1 worm cellular context compared by ENCODE assay signal in the genomic region with DNA sequence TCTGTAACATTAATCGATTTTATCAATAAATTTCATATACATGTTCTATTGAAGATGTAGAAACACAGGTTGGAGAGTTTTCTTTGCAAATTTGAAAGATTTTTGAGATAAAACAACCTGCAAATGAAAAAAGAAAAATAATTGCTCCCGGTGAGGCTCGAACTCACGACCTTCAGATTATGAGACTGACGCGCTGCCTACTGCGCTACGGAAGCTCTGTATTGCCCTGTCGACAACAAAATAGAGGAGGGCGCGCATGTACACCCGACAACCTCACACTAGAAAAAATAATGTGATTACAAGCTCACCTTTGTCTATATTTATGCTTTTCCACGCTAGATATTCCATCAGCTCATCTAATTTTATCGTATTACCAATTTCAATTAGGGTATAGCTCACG.
TF ChIP-seq lines count a peak whose summit lies in the region.

No protein-coding gene starts in this region.

TF ChIP-seq in whole organism, L4 larva, 104 proteins besides CTCF, POLR2A, EP300 and RAD21 (continued from another document):
- TF ChIP-seq F10B5.3 (tag; optimal IDR thresholded peaks at IDR 0.05; lab: Kevin White, UChicago), result peak; percentile 11
- no peak for TF ChIP-seq nhr-6 (tag; optimal IDR thresholded peaks at IDR 0.05; lab: Kevin White, UChicago)
- TF ChIP-seq nhr-111 (GFP tag; optimal IDR thresholded peaks at IDR 0.05; lab: Kevin White, UChicago), result peak; percentile 61
- TF ChIP-seq lim-7 (GFP tag; IDR thresholded peaks at IDR 0.05; lab: Robert Waterston, UW), result peak; percentile 82
- peak; percentile 52 for TF ChIP-seq spr-3 (GFP tag; optimal IDR thresholded peaks at IDR 0.05; lab: Kevin White, UChicago)
- TF ChIP-seq rbr-2 (tag; optimal IDR thresholded peaks at IDR 0.05; lab: Kevin White, UChicago), result peak; percentile 48
- no peak for TF ChIP-seq F37D6.2 (tag; optimal IDR thresholded peaks at IDR 0.05; lab: Kevin White, UChicago)
- TF ChIP-seq ceh-32 (tag; optimal IDR thresholded peaks at IDR 0.05; lab: Kevin White, UChicago; ENCODE audit: poor library complexity), result no peak
- TF ChIP-seq hlh-30 (tag; optimal IDR thresholded peaks at IDR 0.05; lab: Kevin White, UChicago; ENCODE audit: insufficient read depth), result no peak
- 0 out of 2 replicates have a peak, but pooled peaks have one; percentile 27 for TF ChIP-seq nhr-42 (GFP tag; IDR thresholded peaks at IDR 0.05; lab: Robert Waterston, UW)
- TF ChIP-seq arid-1 (GFP tag; conservative IDR thresholded peaks at IDR 0.05; lab: Robert Waterston, UW), result peak; percentile 73
- TF ChIP-seq T26A8.4 (GFP tag; IDR thresholded peaks at IDR 0.05; lab: Robert Waterston, UW), result 0 out of 2 replicates have a peak, but pooled peaks have one; percentile 74
- no peak for TF ChIP-seq fkh-10 (GFP tag; optimal IDR thresholded peaks at IDR 0.05; lab: Kevin White, UChicago)
- TF ChIP-seq vab-7 (GFP tag; IDR thresholded peaks at IDR 0.05; lab: Robert Waterston, UW), result peak; percentile 63
- no peak for TF ChIP-seq nhr-102 (tag; optimal IDR thresholded peaks at IDR 0.05; lab: Kevin White, UChicago)
- TF ChIP-seq lin-13 (GFP tag; optimal IDR thresholded peaks at IDR 0.05; lab: Kevin White, UChicago), result no peak
- TF ChIP-seq lin-15B (tag; optimal IDR thresholded peaks at IDR 0.05; lab: Kevin White, UChicago), result no peak
- TF ChIP-seq hif-1 (tag; optimal IDR thresholded peaks at IDR 0.05; lab: Kevin White, UChicago), result no peak
- TF ChIP-seq nhr-48 (tag; optimal IDR thresholded peaks at IDR 0.05; lab: Kevin White, UChicago), result no peak
